Worm (Caenorhabditis elegans) whole organism, L3 larva: ENCODE data around the gene Y113G7A.22.

Source experiments
- R02D3.7 ChIP-seq: fragments of 150-350 bp; optimal IDR thresholded peaks from 2 replicates; lab custom pipeline; 2014; ENCODE audit warnings: missing biosample characterization, missing genetic modification characterization
- aly-2 ChIP-seq: fragments of 150-350 bp; optimal IDR thresholded peaks from 2 replicates; lab custom pipeline; 2014; ENCODE audit warnings: missing biosample characterization, missing genetic modification characterization
- ama-1 ChIP-seq: fragments of 150-350 bp; optimal IDR thresholded peaks from 2 replicates; lab custom pipeline; 2018
- ceh-16 ChIP-seq: sonication (generic microtip); optimal IDR thresholded peaks from 2 replicates; lab custom pipeline; 2017; ENCODE audit warnings: missing biosample characterization, missing genetic modification characterization
- ceh-28 ChIP-seq: fragments of 150-350 bp; optimal IDR thresholded peaks from 2 replicates; lab custom pipeline; 2014; ENCODE audit warnings: missing biosample characterization, missing genetic modification reagents, missing genetic modification characterization
- ceh-9 ChIP-seq: sonication (generic microtip); optimal IDR thresholded peaks from 2 replicates; lab custom pipeline; 2018; ENCODE audit warnings: missing biosample characterization, missing genetic modification characterization
- daf-12 ChIP-seq: fragments of 150-350 bp; optimal IDR thresholded peaks from 2 replicates; lab custom pipeline; 2014; ENCODE audit warnings: missing biosample characterization, missing genetic modification reagents, missing genetic modification characterization
- egl-5 ChIP-seq: fragments of 150-350 bp; optimal IDR thresholded peaks from 2 replicates; lab custom pipeline; 2017; ENCODE audit warnings: missing biosample characterization, missing genetic modification reagents, missing genetic modification characterization, inconsistent platforms
- elt-1 ChIP-seq: fragments of 150-350 bp; optimal IDR thresholded peaks from 2 replicates; lab custom pipeline; 2014; ENCODE audit warnings: missing biosample characterization, missing genetic modification characterization
- elt-2 ChIP-seq: sonication (generic microtip); optimal IDR thresholded peaks from 2 replicates; lab custom pipeline; 2016; ENCODE audit warnings: missing genetic modification reagents, mild to moderate bottlenecking, missing genetic modification characterization, missing compliant biosample characterization
- elt-3 ChIP-seq, 3 experiments: fragments of 150-350 bp in 1 of 3; sonication (generic microtip) in 2 of 3; optimal IDR thresholded peaks; 2 replicates in 2 of 3; 4 replicates in 1 of 3; lab custom pipeline; 2014 to 2017; ENCODE audit warnings: missing biosample characterization in 3 of 3, missing genetic modification characterization in 3 of 3
- eor-1 ChIP-seq, 2 experiments: fragments of 150-350 bp; optimal IDR thresholded peaks; 2 replicates each; lab custom pipeline; 2014 to 2018; ENCODE audit warnings: missing biosample characterization in 2 of 2, missing genetic modification characterization in 2 of 2
- fos-1 ChIP-seq: fragments of 150-350 bp; optimal IDR thresholded peaks from 2 replicates; lab custom pipeline; 2014; ENCODE audit warnings: missing biosample characterization, missing genetic modification characterization
- hmg-11 ChIP-seq: sonication (generic microtip); optimal IDR thresholded peaks from 2 replicates; lab custom pipeline; 2016; ENCODE audit warnings: missing genetic modification characterization, missing compliant biosample characterization
- lin-15B ChIP-seq: fragments of 150-350 bp; optimal IDR thresholded peaks from 2 replicates; lab custom pipeline; 2014; ENCODE audit warnings: missing biosample characterization, missing genetic modification characterization
- lin-39 ChIP-seq: fragments of 150-350 bp; optimal IDR thresholded peaks from 2 replicates; lab custom pipeline; 2018; ENCODE audit warnings: missing biosample characterization, missing genetic modification reagents, missing genetic modification characterization
- lsy-12 ChIP-seq: sonication (generic microtip); optimal IDR thresholded peaks from 2 replicates; lab custom pipeline; 2016; ENCODE audit warnings: mild to moderate bottlenecking, missing genetic modification characterization, missing compliant biosample characterization
- mdl-1 ChIP-seq: fragments of 150-350 bp; optimal IDR thresholded peaks from 2 replicates; lab custom pipeline; 2014; ENCODE audit warnings: missing biosample characterization, missing genetic modification characterization
- nfya-1 ChIP-seq: sonication (generic microtip); optimal IDR thresholded peaks from 2 replicates; lab custom pipeline; 2017; ENCODE audit warnings: missing genetic modification characterization, mild to moderate bottlenecking, missing compliant biosample characterization, antibody characterized with exemption, moderate library complexity; ENCODE audit not compliant: insufficient read depth
- nhr-11 ChIP-seq: fragments of 150-350 bp; optimal IDR thresholded peaks from 2 replicates; lab custom pipeline; 2014; ENCODE audit warnings: missing biosample characterization, missing genetic modification characterization
- nhr-12 ChIP-seq: fragments of 150-350 bp; optimal IDR thresholded peaks from 2 replicates; lab custom pipeline; 2014; ENCODE audit warnings: missing biosample characterization, missing genetic modification characterization
- nhr-23 ChIP-seq: fragments of 150-350 bp; optimal IDR thresholded peaks from 2 replicates; lab custom pipeline; 2014; ENCODE audit warnings: missing biosample characterization, missing genetic modification reagents, missing genetic modification characterization
- nhr-237 ChIP-seq: fragments of 150-350 bp; optimal IDR thresholded peaks from 2 replicates; lab custom pipeline; 2014; ENCODE audit warnings: missing biosample characterization, missing genetic modification characterization
- nhr-25 ChIP-seq: sonication (generic microtip); optimal IDR thresholded peaks from 2 replicates; lab custom pipeline; 2017; ENCODE audit warnings: missing biosample characterization, missing genetic modification characterization
- nhr-28 ChIP-seq: fragments of 150-350 bp; optimal IDR thresholded peaks from 2 replicates; lab custom pipeline; 2014; ENCODE audit warnings: missing biosample characterization, missing genetic modification characterization
- nhr-43 ChIP-seq: sonication (generic microtip); optimal IDR thresholded peaks from 2 replicates; lab custom pipeline; 2016; ENCODE audit warnings: mild to moderate bottlenecking, missing genetic modification characterization, missing compliant biosample characterization; ENCODE audit not compliant: poor library complexity, severe bottlenecking
- nhr-67 ChIP-seq: fragments of 150-350 bp; optimal IDR thresholded peaks from 2 replicates; lab custom pipeline; 2014; ENCODE audit warnings: missing biosample characterization, missing genetic modification characterization
- pha-4 ChIP-seq: fragments of 150-350 bp; optimal IDR thresholded peaks from 2 replicates; lab custom pipeline; 2014; ENCODE audit warnings: missing biosample characterization, missing genetic modification reagents, missing genetic modification characterization
- tbx-2 ChIP-seq: sonication (generic microtip); optimal IDR thresholded peaks from 2 replicates; lab custom pipeline; 2016; ENCODE audit warnings: mild to moderate bottlenecking, missing genetic modification characterization, missing compliant biosample characterization
- unc-39 ChIP-seq: sonication (generic microtip); optimal IDR thresholded peaks from 4 replicates; lab custom pipeline; 2017; ENCODE audit warnings: missing biosample characterization, missing genetic modification characterization
- unc-62 ChIP-seq: fragments of 150-350 bp; sonication (generic microtip); optimal IDR thresholded peaks from 4 replicates; lab custom pipeline; 2014; ENCODE audit warnings: missing biosample characterization, missing genetic modification reagents, missing genetic modification characterization
- zag-1 ChIP-seq: fragments of 150-350 bp; optimal IDR thresholded peaks from 2 replicates; lab custom pipeline; 2014; ENCODE audit warnings: missing biosample characterization, missing genetic modification characterization
- ztf-4 ChIP-seq: fragments of 150-350 bp; optimal IDR thresholded peaks from 2 replicates; lab custom pipeline; 2014; ENCODE audit warnings: missing biosample characterization, missing genetic modification characterization

Gene Y113G7A.22

ce11 chrV:20163105-20163449, 27.9 kb upstream of the Y113G7A.22 start:
- TF ChIP-seq ama-1 (lab: Kevin White, UChicago) (peak; percentile 77), unc-62 (GFP tag; lab: Kevin White, UChicago) (no peak)

ce11 chrV:20162290-20163104, 27.4 kb upstream of the Y113G7A.22 start:
- peak; percentile 43 for TF ChIP-seq pha-4 (tag; lab: Kevin White, UChicago)
- no peak for TF ChIP-seq nhr-67 (tag; lab: Kevin White, UChicago)
- TF ChIP-seq daf-12 (tag; lab: Kevin White, UChicago), result no peak
- TF ChIP-seq egl-5 (tag; lab: Kevin White, UChicago), result no peak
- no peak for TF ChIP-seq unc-39 (tag; lab: Kevin White, UChicago)
- peak; percentile 12 for TF ChIP-seq ceh-28 (tag; lab: Kevin White, UChicago)
- peak; percentile 77 for TF ChIP-seq ama-1 (lab: Kevin White, UChicago)
- TF ChIP-seq elt-2 (tag; lab: Kevin White, UChicago), result peak; percentile 65
- TF ChIP-seq elt-3 (tag; optimal IDR thresholded peaks at IDR 0.05; lab: Kevin White, UChicago), result no peak

- TF ChIP-seq ceh-28 (tag; lab: Kevin White, UChicago) (no peak), nhr-25 (tag; lab: Kevin White, UChicago) (no peak), fos-1 (no peak), mdl-1 (tag; lab: Kevin White, UChicago) (no peak), lin-15B (no peak), nhr-237 (tag; lab: Kevin White, UChicago) (no peak), hmg-11 (tag; lab: Kevin White, UChicago) (no peak), nhr-23 (tag; lab: Kevin White, UChicago) (no peak), ceh-16 (tag; lab: Kevin White, UChicago) (no peak), eor-1 (tag; optimal IDR thresholded peaks at IDR 0.05; lab: Kevin White, UChicago) (no peak), unc-62 (GFP tag; lab: Kevin White, UChicago) (no peak), zag-1 (tag; lab: Kevin White, UChicago) (no peak), nhr-28 (no peak)
Observed at ce11 chrV:20161781-20162289, 26.7 kb upstream of the Y113G7A.22 start.

- TF ChIP-seq daf-12 (tag; lab: Kevin White, UChicago) (no peak), eor-1 (tag; optimal IDR thresholded peaks at IDR 0.05; lab: Kevin White, UChicago) (no peak)
Observed at ce11 chrV:20158223-20158622, 23.1 kb upstream of the Y113G7A.22 start, which contains the start of gene F19B2.6. F19B2.6 (plus strand) TSS chrV:20158523.

- TF ChIP-seq nhr-12 (tag; lab: Kevin White, UChicago) (no peak), nhr-237 (tag; lab: Kevin White, UChicago) (no peak), lin-39 (tag; lab: Kevin White, UChicago) (no peak), lin-15B (no peak), pha-4 (tag; lab: Kevin White, UChicago) (no peak), tbx-2 (tag; lab: Kevin White, UChicago) (no peak), lsy-12 (tag; lab: Kevin White, UChicago) (no peak), nhr-43 (no peak), ceh-9 (no peak), R02D3.7 (tag; lab: Kevin White, UChicago) (no peak), aly-2 (tag; lab: Kevin White, UChicago) (no peak), ceh-16 (tag; lab: Kevin White, UChicago) (no peak), ceh-28 (tag; lab: Kevin White, UChicago) (no peak)
Observed at ce11 chrV:20151855-20152254, 16.7 kb upstream of the Y113G7A.22 start.

- TF ChIP-seq R02D3.7 (tag; lab: Kevin White, UChicago) (no peak), unc-62 (GFP tag; lab: Kevin White, UChicago) (no peak), zag-1 (tag; lab: Kevin White, UChicago) (no peak), ztf-4 (tag; lab: Kevin White, UChicago) (no peak), nhr-28 (no peak), elt-3 (tag; optimal IDR thresholded peaks at IDR 0.05; lab: Kevin White, UChicago) (no peak), nhr-12 (tag; lab: Kevin White, UChicago) (no peak), nhr-11 (tag; lab: Kevin White, UChicago) (no peak), lin-15B (no peak), ceh-9 (no peak), elt-1 (no peak), pha-4 (tag; lab: Kevin White, UChicago) (no peak), lin-39 (tag; lab: Kevin White, UChicago) (no peak), nfya-1 (tag; lab: Kevin White, UChicago) (no peak)
Observed at ce11 chrV:20151432-20151831, 16.3 kb upstream of the Y113G7A.22 start, which contains the start of gene F19B2.7. F19B2.7 (plus strand) TSS chrV:20151732.
